Fruit fly (Drosophila melanogaster) whole organism, prepupa: ENCODE data around the gene EMC5.

ENCODE experiments used
- Blimp-1 ChIP-seq: fragments of 200-800 bp; sonication (Bioruptor generic); optimal IDR thresholded peaks from 3 replicates; lab custom pipeline; 2017; ENCODE audit warnings: missing biosample characterization, missing genetic modification characterization, mild to moderate bottlenecking, moderate library complexity, missing genetic modification reagents
- CG10631 ChIP-seq: fragments of 200-800 bp; sonication (Bioruptor generic); optimal IDR thresholded peaks from 2 replicates; lab custom pipeline; 2016; ENCODE audit warnings: missing biosample characterization, missing genetic modification characterization
- CG10669 ChIP-seq: fragments of 200-800 bp; sonication (Bioruptor generic); optimal IDR thresholded peaks from 3 replicates; lab custom pipeline; 2018; ENCODE audit warnings: missing biosample characterization, mild to moderate bottlenecking, missing genetic modification characterization, moderate library complexity
- CG11294 ChIP-seq: fragments of 200-800 bp; sonication (Bioruptor generic); IDR thresholded peaks from 2 replicates; pipeline ENCODE4 v1.3.6; 2022; ENCODE audit warnings: missing biosample characterization, missing genetic modification characterization
- CG11762 ChIP-seq: fragments of 200-800 bp; sonication (Bioruptor generic); optimal IDR thresholded peaks from 3 replicates; lab custom pipeline; 2016; ENCODE audit warnings: missing biosample characterization, missing genetic modification characterization; ENCODE audit not compliant: insufficient read depth
- CG11902 ChIP-seq: fragments of 200-800 bp; sonication (Bioruptor generic); optimal IDR thresholded peaks from 3 replicates; lab custom pipeline; 2016; ENCODE audit warnings: missing biosample characterization, missing genetic modification characterization
- CG15336 ChIP-seq: fragments of 200-800 bp; sonication (Bioruptor generic); IDR thresholded peaks from 2 replicates; pipeline ENCODE4 v1.3.6; 2022; ENCODE audit warnings: missing biosample characterization, missing genetic modification characterization
- CG1621 ChIP-seq: fragments of 200-800 bp; sonication (Bioruptor generic); optimal IDR thresholded peaks from 3 replicates; lab custom pipeline; 2018; ENCODE audit warnings: missing biosample characterization, mild to moderate bottlenecking, missing genetic modification characterization
- CG16779 ChIP-seq: fragments of 200-800 bp; sonication (Bioruptor generic); optimal IDR thresholded peaks from 3 replicates; lab custom pipeline; 2017; ENCODE audit warnings: missing biosample characterization, mild to moderate bottlenecking, missing genetic modification characterization
- CG3032 ChIP-seq: fragments of 200-800 bp; optimal IDR thresholded peaks from 2 replicates; lab custom pipeline; 2019; ENCODE audit warnings: missing biosample characterization, mild to moderate bottlenecking, missing genetic modification characterization, moderate library complexity
- CG31627 ChIP-seq: fragments of 200-800 bp; sonication (Bioruptor generic); optimal IDR thresholded peaks from 3 replicates; lab custom pipeline; 2016; ENCODE audit warnings: missing biosample characterization, missing genetic modification characterization
- CG32006 ChIP-seq: fragments of 200-800 bp; sonication (Bioruptor generic); optimal IDR thresholded peaks from 3 replicates; lab custom pipeline; 2017; ENCODE audit warnings: missing biosample characterization, mild to moderate bottlenecking, missing genetic modification characterization
- CG34406 ChIP-seq: fragments of 200-800 bp; sonication (Bioruptor generic); optimal IDR thresholded peaks from 3 replicates; lab custom pipeline; 2016; ENCODE audit warnings: missing biosample characterization, missing genetic modification characterization
- CG3919 ChIP-seq: fragments of 200-800 bp; sonication (Bioruptor generic); optimal IDR thresholded peaks from 3 replicates; lab custom pipeline; 2016; ENCODE audit warnings: missing biosample characterization, missing genetic modification characterization
- CG4318 ChIP-seq: fragments of 200-800 bp; sonication (Bioruptor generic); optimal IDR thresholded peaks from 3 replicates; lab custom pipeline; 2017; ENCODE audit warnings: missing biosample characterization, mild to moderate bottlenecking, missing genetic modification characterization
- CG6163 ChIP-seq: fragments of 200-800 bp; sonication (Bioruptor generic); IDR thresholded peaks from 3 replicates; pipeline ENCODE4 v1.3.6; 2022; ENCODE audit warnings: missing biosample characterization, missing genetic modification characterization
- CG6276 ChIP-seq: fragments of 200-800 bp; sonication (Bioruptor generic); optimal IDR thresholded peaks from 2 replicates; lab custom pipeline; 2017; ENCODE audit warnings: missing biosample characterization, mild to moderate bottlenecking, missing genetic modification characterization
- CG6792 ChIP-seq: fragments of 200-800 bp; sonication (Bioruptor generic); optimal IDR thresholded peaks from 3 replicates; lab custom pipeline; 2016; ENCODE audit warnings: missing biosample characterization, missing genetic modification characterization
- CG6808 ChIP-seq: fragments of 200-800 bp; sonication (Bioruptor generic); optimal IDR thresholded peaks from 3 replicates; lab custom pipeline; 2017; ENCODE audit warnings: missing biosample characterization, missing genetic modification characterization, mild to moderate bottlenecking, moderate library complexity, missing genetic modification reagents
- CG7368 ChIP-seq: fragments of 200-800 bp; sonication (Bioruptor generic); optimal IDR thresholded peaks from 3 replicates; lab custom pipeline; 2016; ENCODE audit warnings: missing biosample characterization, missing genetic modification characterization
- CG8119 ChIP-seq: fragments of 200-800 bp; sonication (Bioruptor generic); IDR thresholded peaks from 3 replicates; pipeline ENCODE4 v1.3.6; 2022; ENCODE audit warnings: missing biosample characterization, missing genetic modification characterization
- CG8319 ChIP-seq: fragments of 200-800 bp; sonication (Bioruptor generic); optimal IDR thresholded peaks from 3 replicates; lab custom pipeline; 2016; ENCODE audit warnings: missing biosample characterization, missing genetic modification characterization
- CG9139 ChIP-seq: fragments of 200-800 bp; sonication (Bioruptor generic); optimal IDR thresholded peaks from 3 replicates; lab custom pipeline; 2017; ENCODE audit warnings: missing biosample characterization, mild to moderate bottlenecking, missing genetic modification characterization
- Eip75B ChIP-seq: fragments of 200-800 bp; sonication (Bioruptor generic); optimal IDR thresholded peaks from 3 replicates; lab custom pipeline; 2016; ENCODE audit warnings: missing biosample characterization, missing genetic modification characterization
- Eip78C ChIP-seq: fragments of 200-800 bp; sonication (Bioruptor generic); peaks from one replicate; lab custom pipeline; 2016; ENCODE audit warnings: missing biosample characterization, missing genetic modification characterization
- Eip93F ChIP-seq: fragments of 200-800 bp; sonication (Bioruptor generic); optimal IDR thresholded peaks from 2 replicates; lab custom pipeline; 2016; ENCODE audit warnings: missing biosample characterization, mild to moderate bottlenecking, missing genetic modification characterization
- Gug ChIP-seq: fragments of 200-800 bp; sonication (Bioruptor generic); IDR thresholded peaks from 2 replicates; pipeline ENCODE4 v1.3.6; 2022; ENCODE audit warnings: missing biosample characterization, missing genetic modification characterization
- Hr39 ChIP-seq: fragments of 200-800 bp; sonication (Bioruptor generic); optimal IDR thresholded peaks from 2 replicates; lab custom pipeline; 2016; ENCODE audit warnings: missing biosample characterization, missing genetic modification characterization
- Hr4 ChIP-seq: fragments of 200-800 bp; sonication (Bioruptor generic); optimal IDR thresholded peaks from 3 replicates; lab custom pipeline; 2016; ENCODE audit warnings: missing biosample characterization, missing genetic modification characterization
- OdsH ChIP-seq: fragments of 200-800 bp; sonication (Bioruptor generic); optimal IDR thresholded peaks from 3 replicates; lab custom pipeline; 2016; ENCODE audit warnings: missing biosample characterization, missing genetic modification characterization
- Smox ChIP-seq: fragments of 200-800 bp; sonication (Bioruptor generic); optimal IDR thresholded peaks from 3 replicates; lab custom pipeline; 2016; ENCODE audit warnings: missing biosample characterization, missing genetic modification characterization
- Sox15 ChIP-seq: fragments of 200-800 bp; sonication (Bioruptor generic); optimal IDR thresholded peaks from 3 replicates; lab custom pipeline; 2016; ENCODE audit warnings: missing biosample characterization, missing genetic modification characterization
- achi ChIP-seq: fragments of 200-800 bp; sonication (Bioruptor generic); optimal IDR thresholded peaks from 3 replicates; lab custom pipeline; 2016; ENCODE audit warnings: missing biosample characterization, missing genetic modification characterization
- acj6 ChIP-seq: fragments of 200-800 bp; sonication (Bioruptor generic); optimal IDR thresholded peaks from 3 replicates; lab custom pipeline; 2016; ENCODE audit warnings: missing biosample characterization, missing genetic modification characterization
- cyc ChIP-seq: fragments of 200-800 bp; sonication (Bioruptor generic); optimal IDR thresholded peaks from 3 replicates; lab custom pipeline; 2016; ENCODE audit warnings: missing biosample characterization, missing genetic modification characterization
- dac ChIP-seq: fragments of 200-800 bp; sonication (Bioruptor generic); optimal IDR thresholded peaks from 2 replicates; lab custom pipeline; 2017; ENCODE audit warnings: missing biosample characterization, mild to moderate bottlenecking, missing genetic modification characterization
- dsx ChIP-seq: fragments of 200-800 bp; optimal IDR thresholded peaks from 3 replicates; lab custom pipeline; 2019; ENCODE audit warnings: missing biosample characterization, mild to moderate bottlenecking, missing genetic modification characterization, moderate library complexity; ENCODE audit not compliant: poor library complexity, severe bottlenecking
- esn ChIP-seq: fragments of 200-800 bp; sonication (Bioruptor generic); optimal IDR thresholded peaks from 2 replicates; lab custom pipeline; 2016; ENCODE audit warnings: missing biosample characterization, mild to moderate bottlenecking, missing genetic modification characterization, moderate library complexity
- fd59A ChIP-seq: fragments of 200-800 bp; sonication (Bioruptor generic); optimal IDR thresholded peaks from 2 replicates; lab custom pipeline; 2017; ENCODE audit warnings: missing biosample characterization, mild to moderate bottlenecking, missing genetic modification characterization, missing genetic modification reagents
- fd85E ChIP-seq: fragments of 200-800 bp; sonication (Bioruptor generic); optimal IDR thresholded peaks from 3 replicates; lab custom pipeline; 2016; ENCODE audit warnings: missing biosample characterization, missing genetic modification characterization
- fkh ChIP-seq: fragments of 200-800 bp; sonication (Bioruptor generic); optimal IDR thresholded peaks from 3 replicates; lab custom pipeline; 2017; ENCODE audit warnings: missing biosample characterization, mild to moderate bottlenecking, missing genetic modification characterization, moderate library complexity
- net ChIP-seq: fragments of 200-800 bp; sonication (Bioruptor generic); optimal IDR thresholded peaks from 3 replicates; lab custom pipeline; 2016; ENCODE audit warnings: missing biosample characterization, missing genetic modification characterization
- salr ChIP-seq, 2 experiments: fragments of 200-800 bp; sonication (Bioruptor generic); optimal IDR thresholded peaks; 3 replicates each; lab custom pipeline; 2016 to 2018; ENCODE audit warnings: missing biosample characterization in 2 of 2, missing genetic modification characterization in 2 of 2, mild to moderate bottlenecking in 1 of 2
- spab ChIP-seq: fragments of 200-800 bp; sonication (Bioruptor generic); optimal IDR thresholded peaks from 2 replicates; lab custom pipeline; 2017; ENCODE audit warnings: missing biosample characterization, mild to moderate bottlenecking, missing genetic modification characterization, missing genetic modification reagents
- ss ChIP-seq, 2 experiments: fragments of 200-800 bp; sonication (Bioruptor generic); optimal IDR thresholded peaks; 2 replicates in 1 of 2; 3 replicates in 1 of 2; lab custom pipeline; 2017 to 2018; ENCODE audit warnings: mild to moderate bottlenecking in 2 of 2, missing biosample characterization in 2 of 2, missing genetic modification characterization in 2 of 2, moderate library complexity in 1 of 2
- svp ChIP-seq: fragments of 200-800 bp; sonication (Bioruptor generic); peaks from one replicate; lab custom pipeline; 2016; ENCODE audit warnings: missing biosample characterization, missing genetic modification characterization
- topi ChIP-seq: fragments of 200-800 bp; sonication (Bioruptor generic); optimal IDR thresholded peaks from 3 replicates; lab custom pipeline; 2016; ENCODE audit warnings: missing biosample characterization, missing genetic modification characterization

Gene EMC5

DNA sequence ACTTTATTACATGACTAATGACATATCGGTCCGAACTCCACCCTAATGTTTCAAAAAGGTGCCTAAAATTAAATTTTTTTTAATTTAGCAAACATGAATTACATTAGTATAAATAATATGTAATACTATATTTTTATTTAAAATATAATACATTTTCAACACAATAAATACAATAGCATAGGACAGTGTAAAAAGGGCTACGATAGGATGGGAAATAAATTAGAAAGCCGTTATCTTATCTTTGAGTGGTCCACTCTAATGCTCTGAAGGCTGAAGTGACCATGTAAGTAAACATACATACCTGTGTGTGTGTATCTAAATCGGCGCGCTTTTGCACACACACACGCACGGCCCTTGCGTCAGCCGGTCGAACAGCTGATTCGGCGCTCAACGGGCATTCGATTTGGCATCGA is 15.5 kb downstream of the EMC5 start, which contains the start of gene CG31793 (continued):
- no peak for TF ChIP-seq Eip75B (GFP tag; lab: Kevin White, UChicago)
- peak; percentile 49 for TF ChIP-seq CG10631 (GFP tag; lab: Kevin White, UChicago)
- peak; percentile 63 for TF ChIP-seq dsx
- peak; percentile 36 for TF ChIP-seq Hr4
- no peak; the same call in 1 of the 2 replicates for TF ChIP-seq CG11294 (GFP tag; lab: Robert Waterston, UW)
- TF ChIP-seq Blimp-1 (GFP tag; lab: Kevin White, UChicago): no peak
- TF ChIP-seq dac: no peak
- peak; percentile 34 for TF ChIP-seq topi (GFP tag; lab: Kevin White, UChicago)
- no peak for TF ChIP-seq fd59A (GFP tag; lab: Kevin White, UChicago)
- TF ChIP-seq CG8119 (GFP tag; lab: Robert Waterston, UW): peak; percentile 80
- TF ChIP-seq achi (GFP tag; lab: Kevin White, UChicago): peak; percentile 68
- peak in 1 of 2 experiments; percentile 35 for TF ChIP-seq ss (GFP tag; optimal IDR thresholded peaks at IDR 0.05; lab: Kevin White, UChicago)
- peak; percentile 43 for TF ChIP-seq acj6
- peak; percentile 40 for TF ChIP-seq CG6808 (GFP tag; lab: Kevin White, UChicago)
- TF ChIP-seq svp (GFP tag; lab: Kevin White, UChicago): no peak
- peak; percentile 61 for TF ChIP-seq OdsH (GFP tag; lab: Kevin White, UChicago)
- peak; percentile 63 for TF ChIP-seq net (GFP tag; lab: Kevin White, UChicago)
- no peak for TF ChIP-seq CG4318 (GFP tag; lab: Kevin White, UChicago)
- TF ChIP-seq CG11902 (GFP tag; lab: Kevin White, UChicago): no peak
- TF ChIP-seq Sox15 (GFP tag; lab: Kevin White, UChicago): no peak
- TF ChIP-seq esn (GFP tag; lab: Kevin White, UChicago): peak; percentile 57
- peak; percentile 45 for TF ChIP-seq CG9139 (GFP tag; lab: Kevin White, UChicago)
- no peak for TF ChIP-seq CG1621
- TF ChIP-seq CG3919 (GFP tag; lab: Kevin White, UChicago): peak; percentile 63
- peak; percentile 76 for TF ChIP-seq fkh (GFP tag; lab: Kevin White, UChicago)
- no peak for TF ChIP-seq fd85E (GFP tag; lab: Kevin White, UChicago)
- no peak for TF ChIP-seq salr (GFP tag; optimal IDR thresholded peaks at IDR 0.05; lab: Kevin White, UChicago)
- TF ChIP-seq, all 60 proteins: peak for 34

DNA sequence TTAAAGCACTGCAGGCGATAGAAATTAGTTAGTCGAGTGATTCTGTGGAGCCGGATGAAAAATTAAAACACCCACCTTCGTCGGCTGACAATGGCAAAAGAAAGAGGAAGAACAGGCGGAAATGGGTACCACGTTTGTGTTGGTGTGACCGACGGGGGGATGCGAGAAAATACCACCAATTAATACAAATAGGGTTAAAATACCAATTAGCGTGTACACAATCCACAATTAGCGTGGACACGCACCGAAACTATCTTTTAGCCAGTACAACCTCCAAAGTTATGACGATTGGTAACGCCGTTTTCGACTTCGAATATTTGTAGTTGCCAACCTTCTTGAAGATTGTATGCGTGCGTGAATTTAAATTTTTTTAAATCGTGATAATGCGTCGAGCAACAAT is 21.6 kb downstream of the EMC5 start, which contains the start of gene RpL30:
TSS of gene RpL30 (minus strand) at position 177 of the 400 bp plus-strand sequence.
- peak; percentile 69 for TF ChIP-seq CG7368
- TF ChIP-seq ss (GFP tag; optimal IDR thresholded peaks at IDR 0.05; lab: Kevin White, UChicago): peak; percentile 88 to 89
- no peak for TF ChIP-seq CG4318 (GFP tag; lab: Kevin White, UChicago)
- peak; percentile 78 for TF ChIP-seq CG1621
- TF ChIP-seq CG34406 (GFP tag; lab: Kevin White, UChicago): peak; percentile 81
- TF ChIP-seq spab (GFP tag; lab: Kevin White, UChicago): peak; percentile 46
- peak; percentile 48 for TF ChIP-seq CG10669 (GFP tag; lab: Kevin White, UChicago)
- TF ChIP-seq Sox15 (GFP tag; lab: Kevin White, UChicago): peak; percentile 36
- peak; percentile 63 for TF ChIP-seq CG3032
- TF ChIP-seq acj6: peak; percentile 48
- peak; percentile 84 for TF ChIP-seq CG9139 (GFP tag; lab: Kevin White, UChicago)
- peak; percentile 91 for TF ChIP-seq CG6163
- TF ChIP-seq CG6276 (GFP tag; lab: Kevin White, UChicago): peak; percentile 39
- peak; percentile 62 for TF ChIP-seq OdsH (GFP tag; lab: Kevin White, UChicago)
- peak; percentile 70 for TF ChIP-seq CG15336 (GFP tag; lab: Robert Waterston, UW)
- TF ChIP-seq esn (GFP tag; lab: Kevin White, UChicago): peak; percentile 87
- TF ChIP-seq Hr4: peak; percentile 26
- TF ChIP-seq Gug: no peak
- no peak for TF ChIP-seq Eip93F (GFP tag; lab: Kevin White, UChicago)
- TF ChIP-seq fd85E (GFP tag; lab: Kevin White, UChicago): peak; percentile 90
- peak; percentile 62 for TF ChIP-seq Smox (GFP tag; lab: Kevin White, UChicago)
- TF ChIP-seq CG31627 (GFP tag; lab: Kevin White, UChicago): peak; percentile 70
- TF ChIP-seq CG8319 (GFP tag; lab: Kevin White, UChicago): peak; percentile 56
- TF ChIP-seq CG11762: peak; percentile 52
- peak; percentile 69 for TF ChIP-seq CG6792 (GFP tag; lab: Kevin White, UChicago)
- TF ChIP-seq dsx: peak; percentile 72
- peak; percentile 33 for TF ChIP-seq CG11902 (GFP tag; lab: Kevin White, UChicago)
- peak; percentile 96 for TF ChIP-seq CG6808 (GFP tag; lab: Kevin White, UChicago)
- TF ChIP-seq Eip78C (GFP tag; lab: Kevin White, UChicago): peak; percentile 93
- TF ChIP-seq achi (GFP tag; lab: Kevin White, UChicago): peak; percentile 80
- TF ChIP-seq CG16779 (tag; lab: Kevin White, UChicago): peak; percentile 85
- peak; percentile 56 for TF ChIP-seq CG11294 (GFP tag; lab: Robert Waterston, UW)
- peak; percentile 37 for TF ChIP-seq CG32006 (GFP tag; lab: Kevin White, UChicago)
- TF ChIP-seq Hr39 (GFP tag; lab: Kevin White, UChicago): peak; percentile 65
- peak; percentile 77 for TF ChIP-seq cyc (GFP tag; lab: Kevin White, UChicago)
